Fruit fly (Drosophila melanogaster): ENCODE measurements around the gene Slob.

Slob gene

DNA sequence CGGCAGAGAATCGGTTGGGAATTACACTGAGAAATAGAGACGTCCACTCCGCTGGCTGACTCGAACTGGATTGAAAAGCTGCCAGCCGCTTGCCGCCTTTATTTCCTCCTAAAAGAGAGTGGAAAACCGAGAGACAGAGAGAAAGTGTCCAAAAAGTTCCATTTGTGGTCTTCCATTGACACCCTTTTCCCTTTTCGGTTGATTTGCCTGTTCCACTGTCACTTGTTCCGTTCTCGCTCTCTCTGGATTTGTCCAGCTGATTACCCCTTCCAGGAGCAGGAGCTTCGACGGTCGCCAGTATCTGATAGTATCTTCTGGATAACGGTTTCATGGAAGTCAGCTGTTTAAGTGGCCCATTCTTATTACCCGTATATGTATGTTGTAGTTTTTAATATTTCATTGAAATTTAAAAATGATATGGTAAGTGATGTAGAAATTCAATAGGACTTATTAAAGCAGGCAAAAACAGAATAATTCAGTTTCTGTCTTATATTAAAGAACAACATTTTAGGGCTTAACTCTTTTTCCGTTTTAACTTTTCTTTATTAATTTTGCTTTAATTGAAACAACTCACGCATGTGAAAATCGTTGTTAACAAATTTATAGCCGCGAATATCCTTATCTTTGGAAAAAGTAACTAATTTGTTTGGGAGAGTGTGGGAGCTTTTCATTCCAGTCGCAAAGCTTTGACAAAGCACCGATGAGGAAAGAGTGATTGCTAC is at the start of gene Slob:
Gene Slob (minus strand): TSS at position 51 of the 722 bp plus-strand sequence.
- peak; percentile 2 for TF ChIP-seq CG8159 (tag; optimal IDR thresholded peaks at IDR 0.05)
- no peak for TF ChIP-seq CG15710 (tag; optimal IDR thresholded peaks at IDR 0.05)
- no peak for TF ChIP-seq fd96Ca (GFP tag; IDR thresholded peaks at IDR 0.05)
- TF ChIP-seq CG13204 (GFP tag; optimal IDR thresholded peaks at IDR 0.05), result no peak

- TF ChIP-seq CG4496 (GFP tag; IDR thresholded peaks at IDR 0.05), result no peak
- TF ChIP-seq CG34367 (tag; optimal IDR thresholded peaks at IDR 0.05), result no peak
- no peak for TF ChIP-seq Pif1B (GFP tag; optimal IDR thresholded peaks at IDR 0.05)
- TF ChIP-seq Ets98B (GFP tag; IDR thresholded peaks at IDR 0.05), result no peak
- no peak for TF ChIP-seq CG12605 (GFP tag; IDR thresholded peaks at IDR 0.05)
- TF ChIP-seq CG14655 (GFP tag; optimal IDR thresholded peaks at IDR 0.05), result no peak
- no peak for TF ChIP-seq Pif1A (GFP tag; optimal IDR thresholded peaks at IDR 0.05)
- TF ChIP-seq CG8159 (tag; optimal IDR thresholded peaks at IDR 0.05), result no peak
- TF ChIP-seq EcR (GFP tag; optimal IDR thresholded peaks at IDR 0.05), result no peak
- TF ChIP-seq D1 (tag; optimal IDR thresholded peaks at IDR 0.05), result no peak
- TF ChIP-seq gl (tag; optimal IDR thresholded peaks at IDR 0.05), result no peak
- TF ChIP-seq rn (GFP tag; IDR thresholded peaks at IDR 0.05), result no peak
These were observed 47.8 kb upstream of the Slob start, which contains the start of gene CG13794 for dm6 chr2L:7722723-7723122. Gene CG13794, minus strand, starts transcription at chr2L:7722823.

dm6 chr2L:7722102-7722501 is 47.2 kb upstream of the Slob start:
- no peak for TF ChIP-seq CG17806 (tag; optimal IDR thresholded peaks at IDR 0.05)
- TF ChIP-seq EcR (GFP tag; optimal IDR thresholded peaks at IDR 0.05), result no peak
- TF ChIP-seq CG4496 (GFP tag; IDR thresholded peaks at IDR 0.05), result no peak
- no peak for TF ChIP-seq CG15710 (tag; optimal IDR thresholded peaks at IDR 0.05)
- no peak for TF ChIP-seq CG8159 (tag; optimal IDR thresholded peaks at IDR 0.05)
- no peak for TF ChIP-seq rn (GFP tag; IDR thresholded peaks at IDR 0.05)
- TF ChIP-seq CG32121 (GFP tag; IDR thresholded peaks at IDR 0.05), result no peak
- TF ChIP-seq fd96Ca (GFP tag; IDR thresholded peaks at IDR 0.05), result no peak
- no peak for TF ChIP-seq Snoo (tag; optimal IDR thresholded peaks at IDR 0.05)
- no peak for TF ChIP-seq CG12605 (GFP tag; IDR thresholded peaks at IDR 0.05)
- TF ChIP-seq CG8301 (tag; optimal IDR thresholded peaks at IDR 0.05), result no peak
- no peak for TF ChIP-seq Ets98B (GFP tag; IDR thresholded peaks at IDR 0.05)
- TF ChIP-seq gl (tag; optimal IDR thresholded peaks at IDR 0.05), result no peak
- TF ChIP-seq CG10348 (GFP tag; IDR thresholded peaks at IDR 0.05), result no peak
- no peak for TF ChIP-seq CG13204 (GFP tag; optimal IDR thresholded peaks at IDR 0.05)
- TF ChIP-seq CG34367 (tag; optimal IDR thresholded peaks at IDR 0.05), result no peak
- TF ChIP-seq D1 (tag; optimal IDR thresholded peaks at IDR 0.05), result no peak
- no peak for TF ChIP-seq Pif1A (GFP tag; optimal IDR thresholded peaks at IDR 0.05)
- TF ChIP-seq CG9948 (tag; optimal IDR thresholded peaks at IDR 0.05), result no peak

- no peak for TF ChIP-seq CG17806 (tag; optimal IDR thresholded peaks at IDR 0.05)
- no peak for TF ChIP-seq D1 (tag; optimal IDR thresholded peaks at IDR 0.05)
- TF ChIP-seq CG32121 (GFP tag; IDR thresholded peaks at IDR 0.05), result no peak
- no peak for TF ChIP-seq Snoo (tag; optimal IDR thresholded peaks at IDR 0.05)
These were observed 44.5 kb upstream of the Slob start, which contains the start of gene CG13793 for dm6 chr2L:7719387-7719786. Gene CG13793, minus strand, starts transcription at chr2L:7719487.

DNA sequence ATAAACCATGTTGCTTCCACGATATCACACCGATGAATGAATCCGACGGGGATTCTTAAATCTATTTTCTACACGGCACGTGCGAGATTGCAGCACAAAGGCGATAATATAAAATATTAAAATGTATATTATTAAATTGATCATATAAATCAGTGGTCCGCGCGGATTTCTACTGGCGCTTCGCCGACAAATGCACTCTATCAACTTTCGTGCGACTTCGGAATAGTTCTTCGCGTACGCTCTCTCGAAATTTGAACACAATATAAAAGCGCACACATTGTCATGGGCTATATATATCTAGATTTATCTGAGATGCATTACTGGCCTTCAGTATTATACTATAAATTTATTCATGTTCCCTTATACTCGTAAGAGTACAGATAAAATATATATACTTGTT is 41.7 kb upstream of the Slob start, which contains the start of gene CG33296:
Gene CG33296 (minus strand): TSS at position 101 of the 400 bp plus-strand sequence.
- TF ChIP-seq fd96Ca (GFP tag; IDR thresholded peaks at IDR 0.05), result no peak
- no peak for TF ChIP-seq CG17806 (tag; optimal IDR thresholded peaks at IDR 0.05)

DNA sequence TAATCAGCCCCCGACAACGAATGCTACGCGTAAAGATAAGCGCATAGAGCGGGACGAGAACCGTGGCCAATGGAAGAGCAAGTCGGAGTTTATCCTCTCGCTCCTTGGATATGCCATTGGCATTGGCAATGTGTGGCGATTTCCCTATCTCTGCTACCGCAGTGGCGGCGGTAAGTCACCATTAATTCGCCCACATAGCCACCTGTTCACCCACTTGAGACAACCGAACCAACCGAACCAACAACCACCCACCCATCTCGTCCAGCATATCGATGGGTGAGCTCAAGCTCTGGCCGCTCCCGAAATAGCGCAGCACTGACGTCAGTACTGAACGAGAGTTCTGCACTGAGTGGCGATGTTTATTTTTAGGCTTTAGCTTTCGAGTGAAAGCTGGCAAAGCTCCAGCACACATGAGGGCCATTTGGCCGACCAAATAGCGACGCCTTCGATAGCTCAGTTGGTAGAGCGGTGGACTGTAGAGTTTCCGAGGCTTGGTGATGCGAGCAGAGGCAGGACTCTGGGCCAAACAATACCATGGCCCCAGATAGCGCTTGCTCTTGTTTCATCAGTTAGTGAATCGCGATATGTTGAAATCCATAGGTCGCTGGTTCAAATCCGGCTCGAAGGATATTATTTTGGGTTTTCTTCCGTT is 36.3 kb upstream of the Slob start:
- TF ChIP-seq CG4496 (GFP tag; IDR thresholded peaks at IDR 0.05) (0 out of 3 replicates have a peak, but pooled peaks have one; percentile 18), D1 (tag; optimal IDR thresholded peaks at IDR 0.05) (no peak)

- TF ChIP-seq CG8159 (tag; optimal IDR thresholded peaks at IDR 0.05) (no peak), CG32121 (GFP tag; IDR thresholded peaks at IDR 0.05) (no peak), EcR (GFP tag; optimal IDR thresholded peaks at IDR 0.05) (no peak), rn (GFP tag; IDR thresholded peaks at IDR 0.05) (no peak), CG12605 (GFP tag; IDR thresholded peaks at IDR 0.05) (no peak), gl (tag; optimal IDR thresholded peaks at IDR 0.05) (no peak), CG15710 (tag; optimal IDR thresholded peaks at IDR 0.05) (no peak), Pif1B (GFP tag; optimal IDR thresholded peaks at IDR 0.05) (no peak)
These were observed 35.7 kb upstream of the Slob start, which contains the start of gene Ntl for dm6 chr2L:7710580-7710979. Gene Ntl, plus strand, starts transcription at chr2L:7710880.

All from whole organism, pupa.